Worm (Caenorhabditis elegans): Measurements from ENCODE around the gene aagr-2.

aagr-2 gene

ce11 chrII:4892594-4892993 lies 32.5 kb downstream of the aagr-2 start, which contains the start of gene msp-33:
TSS of gene msp-33 (minus strand) at chrII:4892694.
- TF ChIP-seq ztf-29 (GFP tag; IDR thresholded peaks at IDR 0.05) (no peak), cog-1 (tag; optimal IDR thresholded peaks at IDR 0.05) (no peak), flt-1 (GFP tag; IDR thresholded peaks at IDR 0.05) (no peak), med-1 (GFP tag; optimal IDR thresholded peaks at IDR 0.05; ENCODE audit: insufficient read depth) (no peak), ztf-23 (GFP tag; IDR thresholded peaks at IDR 0.05) (no peak), tab-1 (GFP tag; IDR thresholded peaks at IDR 0.05) (no peak), T22C8.4 (GFP tag; IDR thresholded peaks at IDR 0.05) (no peak), klf-2 (GFP tag; conservative IDR thresholded peaks at IDR 0.05) (no peak), ref-1 (GFP tag; conservative IDR thresholded peaks at IDR 0.05) (no peak)

DNA sequence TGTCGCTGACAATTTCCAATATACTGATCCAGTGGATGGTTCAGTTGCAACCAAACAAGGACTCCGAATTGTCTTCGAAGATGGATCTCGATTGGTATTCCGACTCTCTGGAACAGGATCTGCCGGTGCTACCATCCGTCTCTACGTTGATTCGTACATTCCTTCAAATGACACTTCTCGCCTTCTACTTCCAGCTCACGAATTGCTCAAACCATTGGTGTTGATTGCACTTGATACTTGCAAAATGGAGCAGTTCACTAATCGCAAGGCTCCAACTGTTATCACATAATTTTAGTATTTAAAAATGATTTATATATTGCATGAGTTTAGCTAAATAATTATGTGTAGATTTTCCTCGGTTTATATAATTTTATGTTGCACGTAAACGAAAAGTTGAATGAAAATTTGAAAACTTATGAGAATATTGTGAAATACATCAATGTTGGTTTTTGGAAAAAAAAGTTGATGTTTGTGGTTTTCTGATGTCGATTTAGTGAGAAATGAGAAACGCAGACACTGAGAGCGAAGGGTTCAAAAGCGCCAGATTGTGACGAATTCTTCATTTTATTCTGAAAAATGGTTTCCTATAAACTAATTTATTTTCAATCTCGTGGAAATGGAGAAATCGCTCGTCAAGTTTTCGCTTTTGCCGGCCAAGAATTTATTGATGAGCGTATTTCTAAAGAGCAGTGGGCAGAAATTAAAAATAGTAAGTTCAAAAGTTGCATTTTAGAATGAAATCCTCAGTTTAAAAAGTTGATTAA lies 33.9 kb downstream of the aagr-2 start, which contains the start of gene gst-9:
TSS of gene gst-9 (plus strand) at position 574 of the 764 bp plus-strand sequence.
- TF ChIP-seq ztf-29 (GFP tag; IDR thresholded peaks at IDR 0.05) = no peak
- no peak for TF ChIP-seq T22C8.4 (GFP tag; IDR thresholded peaks at IDR 0.05)
- no peak for TF ChIP-seq flt-1 (GFP tag; IDR thresholded peaks at IDR 0.05)
- TF ChIP-seq tab-1 (GFP tag; IDR thresholded peaks at IDR 0.05) = no peak
- no peak for TF ChIP-seq cog-1 (tag; optimal IDR thresholded peaks at IDR 0.05)
- no peak for TF ChIP-seq ztf-23 (GFP tag; IDR thresholded peaks at IDR 0.05)
- no peak for TF ChIP-seq med-1 (GFP tag; optimal IDR thresholded peaks at IDR 0.05; ENCODE audit: insufficient read depth)
- TF ChIP-seq ref-1 (GFP tag; conservative IDR thresholded peaks at IDR 0.05) = no peak
- no peak for TF ChIP-seq klf-2 (GFP tag; conservative IDR thresholded peaks at IDR 0.05)

ce11 chrII:4888527-4889487 lies 36.2 kb downstream of the aagr-2 start, which contains the start of gene pgm-1:
TSS of gene pgm-1 (plus strand) at chrII:4889437.
- TF ChIP-seq ztf-29 (GFP tag; IDR thresholded peaks at IDR 0.05) = no peak
- TF ChIP-seq flt-1 (GFP tag; IDR thresholded peaks at IDR 0.05) = no peak
- no peak for TF ChIP-seq T22C8.4 (GFP tag; IDR thresholded peaks at IDR 0.05)
- no peak for TF ChIP-seq cog-1 (tag; optimal IDR thresholded peaks at IDR 0.05)
- TF ChIP-seq ztf-23 (GFP tag; IDR thresholded peaks at IDR 0.05) = no peak
- TF ChIP-seq tab-1 (GFP tag; IDR thresholded peaks at IDR 0.05) = no peak
- no peak for TF ChIP-seq ref-1 (GFP tag; conservative IDR thresholded peaks at IDR 0.05)
- no peak for TF ChIP-seq klf-2 (GFP tag; conservative IDR thresholded peaks at IDR 0.05)
- TF ChIP-seq med-1 (GFP tag; optimal IDR thresholded peaks at IDR 0.05; ENCODE audit: insufficient read depth) = no peak

ce11 chrII:4885976-4886375 lies 39.1 kb downstream of the aagr-2 start, which contains the start of gene R05F9.7:
TSS of gene R05F9.7 (plus strand) at chrII:4886276.
- TF ChIP-seq ztf-29 (GFP tag; IDR thresholded peaks at IDR 0.05) (no peak), tab-1 (GFP tag; IDR thresholded peaks at IDR 0.05) (no peak), T22C8.4 (GFP tag; IDR thresholded peaks at IDR 0.05) (no peak), med-1 (GFP tag; optimal IDR thresholded peaks at IDR 0.05; ENCODE audit: insufficient read depth) (no peak), klf-2 (GFP tag; conservative IDR thresholded peaks at IDR 0.05) (no peak), flt-1 (GFP tag; IDR thresholded peaks at IDR 0.05) (no peak)

- no peak for TF ChIP-seq ztf-23 (GFP tag; IDR thresholded peaks at IDR 0.05)
- TF ChIP-seq tab-1 (GFP tag; IDR thresholded peaks at IDR 0.05) = no peak
- TF ChIP-seq klf-2 (GFP tag; conservative IDR thresholded peaks at IDR 0.05) = no peak
- TF ChIP-seq cog-1 (tag; optimal IDR thresholded peaks at IDR 0.05) = no peak
- TF ChIP-seq ztf-29 (GFP tag; IDR thresholded peaks at IDR 0.05) = no peak
- no peak for TF ChIP-seq med-1 (GFP tag; optimal IDR thresholded peaks at IDR 0.05; ENCODE audit: insufficient read depth)
Observed at ce11 chrII:4884403-4884802, 40.6 kb downstream of the aagr-2 start.

ce11 chrII:4883412-4883811 lies 41.6 kb downstream of the aagr-2 start, which contains the start of gene gst-8:
TSS of gene gst-8 (plus strand) at chrII:4883712.
- TF ChIP-seq med-1 (GFP tag; optimal IDR thresholded peaks at IDR 0.05; ENCODE audit: insufficient read depth) (no peak), ref-1 (GFP tag; conservative IDR thresholded peaks at IDR 0.05) (no peak), tab-1 (GFP tag; IDR thresholded peaks at IDR 0.05) (no peak)

DNA sequence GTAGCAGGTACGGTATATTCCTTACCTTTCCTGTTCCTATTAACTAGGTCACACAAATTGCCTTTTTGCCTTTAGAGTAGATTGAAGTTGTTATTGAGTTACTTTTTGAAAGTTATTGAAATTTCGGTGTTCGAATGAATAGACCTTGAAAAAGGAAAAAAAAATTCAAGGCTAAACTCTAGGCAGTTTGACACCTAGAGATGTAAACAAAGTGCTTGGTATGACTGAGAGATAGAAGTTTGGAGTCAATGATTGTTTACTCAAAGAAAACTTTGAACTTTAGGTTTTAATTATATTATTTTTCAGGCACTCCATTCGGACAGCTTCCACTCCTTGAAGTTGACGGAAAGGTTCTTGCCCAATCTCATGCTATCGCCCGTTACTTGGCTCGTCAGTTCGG lies 42.5 kb downstream of the aagr-2 start:
- TF ChIP-seq ztf-29 (GFP tag; IDR thresholded peaks at IDR 0.05) = no peak
- no peak for TF ChIP-seq T22C8.4 (GFP tag; IDR thresholded peaks at IDR 0.05)
- no peak for TF ChIP-seq ref-1 (GFP tag; conservative IDR thresholded peaks at IDR 0.05)
- TF ChIP-seq med-1 (GFP tag; optimal IDR thresholded peaks at IDR 0.05; ENCODE audit: insufficient read depth) = no peak
- TF ChIP-seq cog-1 (tag; optimal IDR thresholded peaks at IDR 0.05) = no peak
- TF ChIP-seq ztf-23 (GFP tag; IDR thresholded peaks at IDR 0.05) = no peak

- no peak for TF ChIP-seq med-1 (GFP tag; optimal IDR thresholded peaks at IDR 0.05; ENCODE audit: insufficient read depth)
- no peak for TF ChIP-seq klf-2 (GFP tag; conservative IDR thresholded peaks at IDR 0.05)
- no peak for TF ChIP-seq T22C8.4 (GFP tag; IDR thresholded peaks at IDR 0.05)
- no peak for TF ChIP-seq ref-1 (GFP tag; conservative IDR thresholded peaks at IDR 0.05)
- no peak for TF ChIP-seq ztf-29 (GFP tag; IDR thresholded peaks at IDR 0.05)
- no peak for TF ChIP-seq flt-1 (GFP tag; IDR thresholded peaks at IDR 0.05)
- TF ChIP-seq tab-1 (GFP tag; IDR thresholded peaks at IDR 0.05) = no peak
- TF ChIP-seq ztf-23 (GFP tag; IDR thresholded peaks at IDR 0.05) = no peak
- TF ChIP-seq cog-1 (tag; optimal IDR thresholded peaks at IDR 0.05) = no peak
Observed at ce11 chrII:4881727-4882126, 43.3 kb downstream of the aagr-2 start, which contains the start of gene gst-7. TSS of gene gst-7 (plus strand) at chrII:4882062.

DNA sequence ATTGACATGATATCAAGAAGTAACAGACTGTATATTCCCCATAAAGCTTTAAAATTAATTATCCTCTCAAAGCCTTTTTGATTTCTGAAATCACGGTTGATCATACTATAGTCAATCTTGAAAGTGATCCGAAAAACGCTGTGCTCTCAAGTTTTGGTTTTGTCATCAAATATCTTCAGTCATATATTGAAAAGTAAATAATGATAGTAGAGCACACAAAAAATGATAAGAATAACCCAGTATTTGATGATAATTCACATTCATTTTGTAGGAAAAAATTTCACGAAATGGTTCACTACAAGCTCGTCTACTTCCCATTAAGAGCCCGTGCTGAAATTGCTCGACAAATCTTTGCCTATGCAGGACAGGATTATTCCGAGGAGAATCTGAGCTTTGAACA lies 45.4 kb downstream of the aagr-2 start, which contains the start of gene gst-6:
TSS of gene gst-6 (plus strand) at position 263 of the 400 bp plus-strand sequence.
- no peak for TF ChIP-seq med-1 (GFP tag; optimal IDR thresholded peaks at IDR 0.05; ENCODE audit: insufficient read depth)
- TF ChIP-seq tab-1 (GFP tag; IDR thresholded peaks at IDR 0.05) = no peak
- TF ChIP-seq ztf-23 (GFP tag; IDR thresholded peaks at IDR 0.05) = no peak
- TF ChIP-seq klf-2 (GFP tag; conservative IDR thresholded peaks at IDR 0.05) = no peak
- TF ChIP-seq ztf-29 (GFP tag; IDR thresholded peaks at IDR 0.05) = no peak

Data from whole organism, midembryonic.